Worm (Caenorhabditis elegans) whole organism, early embryonic: ENCODE measurements around the gene W02B12.11.

Experiments
- B0310.2 ChIP-seq: sonication (generic microtip); optimal IDR thresholded peaks from 2 replicates; lab custom pipeline; 2016; ENCODE audit warnings: mild to moderate bottlenecking, missing genetic modification characterization, missing compliant biosample characterization
- F13C5.2 ChIP-seq: sonication (generic microtip); optimal IDR thresholded peaks from 2 replicates; lab custom pipeline; 2017; ENCODE audit warnings: mild to moderate bottlenecking, missing genetic modification characterization, inconsistent platforms, missing compliant biosample characterization
- aly-1 ChIP-seq: sonication (generic microtip); optimal IDR thresholded peaks from 2 replicates; lab custom pipeline; 2016; ENCODE audit warnings: missing genetic modification characterization, missing compliant biosample characterization
- ama-1 ChIP-seq: fragments of 150-350 bp; optimal IDR thresholded peaks from 2 replicates; lab custom pipeline; 2014
- ceh-13 ChIP-seq: fragments of 200-800 bp; sonication (Bioruptor generic); optimal IDR thresholded peaks from 2 replicates; lab custom pipeline; 2018; ENCODE audit warnings: mild to moderate bottlenecking, missing genetic modification characterization, missing compliant biosample characterization
- ceh-36 ChIP-seq: sonication (generic microtip); optimal IDR thresholded peaks from 2 replicates; lab custom pipeline; 2016; ENCODE audit warnings: missing genetic modification characterization, inconsistent platforms, missing compliant biosample characterization
- ets-7 ChIP-seq: sonication (generic microtip); optimal IDR thresholded peaks from 2 replicates; lab custom pipeline; 2016; ENCODE audit warnings: missing genotype, missing genetic modification characterization, missing compliant biosample characterization
- flt-1 ChIP-seq: fragments of 200-800 bp; sonication (Bioruptor generic); IDR thresholded peaks from 2 replicates; pipeline ENCODE4 v1.3.6; 2022; ENCODE audit warnings: missing genetic modification characterization, missing compliant biosample characterization
- hmbx-1 ChIP-seq: sonication (generic microtip); optimal IDR thresholded peaks from 2 replicates; lab custom pipeline; 2016; ENCODE audit warnings: mild to moderate bottlenecking, missing genetic modification characterization, missing compliant biosample characterization
- hmg-4 ChIP-seq: fragments of 200-800 bp; sonication (Bioruptor generic); optimal IDR thresholded peaks from 2 replicates; lab custom pipeline; 2018; ENCODE audit warnings: mild to moderate bottlenecking, missing genetic modification characterization, missing compliant biosample characterization
- hnd-1 ChIP-seq: sonication (generic microtip); optimal IDR thresholded peaks from 2 replicates; lab custom pipeline; 2016; ENCODE audit warnings: missing genetic modification characterization, missing compliant biosample characterization
- pes-1 ChIP-seq: fragments of 200-800 bp; sonication (Bioruptor generic); IDR thresholded peaks from 2 replicates; pipeline ENCODE4 v1.3.6; 2022; ENCODE audit warnings: missing genetic modification reagents, missing genetic modification characterization, missing compliant biosample characterization
- scrt-1 ChIP-seq: fragments of 200-800 bp; sonication (Bioruptor generic); IDR thresholded peaks from 2 replicates; pipeline ENCODE4 v1.3.6; 2022; ENCODE audit warnings: missing genetic modification characterization, missing compliant biosample characterization
- sea-1 ChIP-seq: fragments of 200-800 bp; sonication (Bioruptor generic); conservative IDR thresholded peaks from 2 replicates; pipeline ENCODE4 v1.3.6; 2022; ENCODE audit warnings: missing genetic modification characterization, missing compliant biosample characterization
- tbx-11 ChIP-seq: fragments of 200-800 bp; sonication (Bioruptor generic); IDR thresholded peaks from 2 replicates; pipeline ENCODE4 v1.3.6; 2022; ENCODE audit warnings: missing genetic modification characterization, missing compliant biosample characterization
- tbx-37 ChIP-seq: fragments of 200-800 bp; sonication (Bioruptor generic); conservative IDR thresholded peaks from 2 replicates; pipeline ENCODE4 v1.3.6; 2022; ENCODE audit warnings: missing genetic modification reagents, missing genetic modification characterization, missing compliant biosample characterization
- tra-4 ChIP-seq: sonication (generic microtip); optimal IDR thresholded peaks from 2 replicates; lab custom pipeline; 2017; ENCODE audit warnings: missing genetic modification characterization, missing compliant biosample characterization

The W02B12.11 gene

DNA sequence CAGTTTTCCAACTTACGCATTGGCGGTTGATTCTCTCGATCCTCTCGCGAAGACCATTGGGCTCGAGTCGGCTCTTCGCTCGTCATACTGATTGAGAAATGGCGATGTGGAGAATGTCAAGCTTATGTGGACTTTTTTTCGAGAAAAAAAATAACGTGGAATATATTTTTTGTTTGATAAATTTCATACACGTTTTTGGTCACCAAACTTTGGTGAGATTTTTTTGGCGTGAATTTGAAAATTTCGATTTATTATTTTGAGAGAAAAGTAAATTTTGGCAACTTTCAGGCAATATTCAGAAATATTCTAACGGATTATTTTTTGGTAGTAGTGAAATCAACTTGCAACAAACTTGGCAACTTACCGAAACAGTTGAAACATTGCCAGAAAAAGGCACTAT is 5.4 kb downstream of the W02B12.11 start, which contains the start of gene W02B12.12:
Gene W02B12.12 (minus strand): TSS at position 101 of the 400 bp plus-strand sequence.
- TF ChIP-seq hmbx-1, result no peak
- no peak for TF ChIP-seq tbx-11 (GFP tag; lab: Robert Waterston, UW)

DNA sequence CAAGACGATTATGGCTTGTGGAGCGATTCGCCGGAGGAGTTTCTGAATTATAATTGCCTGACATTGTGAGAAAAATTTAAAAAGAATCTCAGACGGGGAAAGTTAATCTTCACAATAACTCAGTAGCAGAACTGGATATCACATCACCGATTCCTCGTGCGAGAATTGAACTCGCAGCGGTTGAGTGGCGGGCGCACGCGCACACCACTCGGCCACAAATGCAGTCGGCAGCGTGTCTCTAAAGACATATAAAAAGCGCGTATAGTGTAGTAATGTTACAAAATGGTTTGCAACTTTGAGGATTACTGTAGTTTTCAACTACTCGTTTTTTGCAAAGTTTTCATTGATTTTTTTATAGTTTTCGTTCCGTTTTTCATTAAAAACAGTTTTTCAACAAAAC is 10.9 kb downstream of the W02B12.11 start:
- TF ChIP-seq scrt-1 (GFP tag; lab: Robert Waterston, UW) (peak; percentile 95), tbx-11 (GFP tag; lab: Robert Waterston, UW) (peak; percentile 96), ceh-13 (GFP tag; lab: Kevin White, UChicago) (peak; percentile 93), hmg-4 (GFP tag; lab: Kevin White, UChicago) (peak; percentile 98), sea-1 (GFP tag; lab: Robert Waterston, UW) (peak; percentile 97), flt-1 (GFP tag; lab: Robert Waterston, UW) (peak; percentile 97), ceh-36 (tag; lab: Kevin White, UChicago) (peak; percentile 97), hmbx-1 (peak; percentile 89), ets-7 (tag; lab: Kevin White, UChicago) (peak; percentile 89), hnd-1 (peak; percentile 94), B0310.2 (tag; lab: Kevin White, UChicago) (peak; percentile 97), ama-1 (lab: Kevin White, UChicago) (no peak), tbx-37 (peak; percentile 98), pes-1 (GFP tag; lab: Robert Waterston, UW) (peak; percentile 97), tra-4 (tag; lab: Kevin White, UChicago) (peak; percentile 93), aly-1 (tag; lab: Kevin White, UChicago) (peak; percentile 97), F13C5.2 (tag; lab: Kevin White, UChicago) (peak; percentile 97)

DNA sequence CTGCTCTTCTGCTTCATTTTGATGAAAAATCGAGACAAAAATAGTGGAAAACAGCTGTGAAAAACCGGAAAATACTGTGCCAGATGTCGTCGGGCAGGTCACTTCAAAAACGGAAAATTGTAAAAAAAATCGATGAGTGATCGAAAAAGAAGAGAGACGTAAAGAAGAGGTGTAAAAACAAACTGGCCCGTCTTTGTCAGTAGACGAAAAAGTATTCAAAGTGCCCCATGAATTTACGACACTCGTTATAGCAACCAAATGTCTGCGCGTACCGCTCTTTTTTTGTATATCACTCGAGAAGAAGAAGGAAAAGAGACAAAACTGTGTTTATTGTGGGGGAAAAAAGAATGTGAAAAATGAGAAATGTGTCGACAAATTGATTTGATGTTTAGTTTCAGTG is 11.5 kb downstream of the W02B12.11 start, which contains the start of gene twk-5:
Gene twk-5 (minus strand): TSS at position 101 of the 400 bp plus-strand sequence.
- no peak for TF ChIP-seq ets-7 (tag; lab: Kevin White, UChicago)
- no peak for TF ChIP-seq ama-1 (lab: Kevin White, UChicago)
- TF ChIP-seq pes-1 (GFP tag; lab: Robert Waterston, UW), result no peak
- no peak for TF ChIP-seq hmg-4 (GFP tag; lab: Kevin White, UChicago)
- no peak for TF ChIP-seq F13C5.2 (tag; lab: Kevin White, UChicago)
- TF ChIP-seq flt-1 (GFP tag; lab: Robert Waterston, UW), result no peak
- no peak for TF ChIP-seq ceh-13 (GFP tag; lab: Kevin White, UChicago)
- TF ChIP-seq ceh-36 (tag; lab: Kevin White, UChicago), result no peak
- no peak for TF ChIP-seq sea-1 (GFP tag; lab: Robert Waterston, UW)
- no peak for TF ChIP-seq tra-4 (tag; lab: Kevin White, UChicago)
- TF ChIP-seq aly-1 (tag; lab: Kevin White, UChicago), result no peak

DNA sequence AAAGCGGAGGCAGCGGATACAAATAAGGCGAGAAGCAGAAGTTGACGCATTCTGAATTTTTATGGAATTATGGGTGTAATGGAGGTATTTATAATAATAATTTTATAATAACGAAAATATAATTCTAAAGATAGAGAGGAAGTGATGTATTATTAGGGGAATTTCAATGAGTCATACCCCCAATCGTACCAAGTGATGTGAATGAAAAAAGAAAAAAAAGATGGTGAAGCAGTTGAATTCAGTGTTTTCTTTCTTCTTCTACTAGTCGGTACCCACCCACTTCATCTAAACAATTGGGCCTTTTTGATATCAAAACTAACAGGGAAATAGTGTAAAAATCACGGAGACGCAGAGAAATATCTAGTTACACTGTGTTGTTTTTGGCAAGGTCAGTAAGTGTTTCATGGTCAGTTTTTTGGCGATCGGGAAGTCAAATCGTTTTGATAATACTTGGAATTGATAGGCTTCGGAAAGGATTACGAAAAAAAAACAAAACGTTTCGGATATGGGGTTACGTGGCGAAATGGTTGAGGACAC is 13.1 kb downstream of the W02B12.11 start, which contains the start of gene ttr-18:
Gene ttr-18 (minus strand): TSS at position 51 of the 537 bp plus-strand sequence.
- no peak for TF ChIP-seq pes-1 (GFP tag; lab: Robert Waterston, UW)
- no peak for TF ChIP-seq scrt-1 (GFP tag; lab: Robert Waterston, UW)
- TF ChIP-seq sea-1 (GFP tag; lab: Robert Waterston, UW), result no peak
- TF ChIP-seq tbx-37, result no peak
- TF ChIP-seq hnd-1, result no peak
- TF ChIP-seq ceh-36 (tag; lab: Kevin White, UChicago), result no peak
- TF ChIP-seq tra-4 (tag; lab: Kevin White, UChicago), result no peak
- no peak for TF ChIP-seq aly-1 (tag; lab: Kevin White, UChicago)
- no peak for TF ChIP-seq F13C5.2 (tag; lab: Kevin White, UChicago)
- TF ChIP-seq hmg-4 (GFP tag; lab: Kevin White, UChicago), result no peak
- no peak for TF ChIP-seq ama-1 (lab: Kevin White, UChicago)
- TF ChIP-seq hmbx-1, result no peak
- TF ChIP-seq flt-1 (GFP tag; lab: Robert Waterston, UW), result no peak
- TF ChIP-seq B0310.2 (tag; lab: Kevin White, UChicago), result no peak
- TF ChIP-seq ets-7 (tag; lab: Kevin White, UChicago), result no peak
- no peak for TF ChIP-seq ceh-13 (GFP tag; lab: Kevin White, UChicago)
- no peak for TF ChIP-seq tbx-11 (GFP tag; lab: Robert Waterston, UW)

DNA sequence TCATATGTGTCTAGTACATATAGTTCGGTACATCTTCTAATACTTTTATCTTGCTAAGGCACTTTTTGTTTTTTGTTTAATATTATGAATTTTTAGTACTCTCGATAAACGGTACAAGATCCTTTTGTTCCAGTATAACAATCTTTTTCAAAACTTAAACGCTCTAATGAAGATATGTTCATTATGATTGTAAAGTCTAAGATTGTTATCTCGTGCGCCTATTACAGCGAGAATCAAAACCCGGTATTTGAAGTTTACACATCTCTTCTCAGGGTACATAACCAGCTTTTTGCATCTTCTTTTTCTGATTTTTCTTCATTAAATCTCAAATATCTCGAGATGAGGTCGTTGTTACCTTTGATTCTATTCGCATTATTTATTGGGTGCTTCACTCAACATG is 14.3 kb downstream of the W02B12.11 start, which contains the start of gene B0334.13:
Gene B0334.13 (plus strand): TSS at position 301 of the 400 bp plus-strand sequence.
- TF ChIP-seq tra-4 (tag; lab: Kevin White, UChicago) (no peak), pes-1 (GFP tag; lab: Robert Waterston, UW) (no peak), flt-1 (GFP tag; lab: Robert Waterston, UW) (no peak), hnd-1 (no peak)

- TF ChIP-seq aly-1 (tag; lab: Kevin White, UChicago) (no peak), scrt-1 (GFP tag; lab: Robert Waterston, UW) (no peak), tra-4 (tag; lab: Kevin White, UChicago) (no peak), F13C5.2 (tag; lab: Kevin White, UChicago) (no peak), ama-1 (lab: Kevin White, UChicago) (no peak), hmbx-1 (no peak), hmg-4 (GFP tag; lab: Kevin White, UChicago) (no peak), ceh-13 (GFP tag; lab: Kevin White, UChicago) (no peak), pes-1 (GFP tag; lab: Robert Waterston, UW) (no peak), ets-7 (tag; lab: Kevin White, UChicago) (no peak), B0310.2 (tag; lab: Kevin White, UChicago) (no peak), tbx-11 (GFP tag; lab: Robert Waterston, UW) (no peak), hnd-1 (no peak), sea-1 (GFP tag; lab: Robert Waterston, UW) (no peak)
These were observed 19.2 kb downstream of the W02B12.11 start, which contains the start of gene hacl-1 for ce11 chrII:11492843-11493242. Gene hacl-1 (minus strand): TSS chrII:11492963.

DNA sequence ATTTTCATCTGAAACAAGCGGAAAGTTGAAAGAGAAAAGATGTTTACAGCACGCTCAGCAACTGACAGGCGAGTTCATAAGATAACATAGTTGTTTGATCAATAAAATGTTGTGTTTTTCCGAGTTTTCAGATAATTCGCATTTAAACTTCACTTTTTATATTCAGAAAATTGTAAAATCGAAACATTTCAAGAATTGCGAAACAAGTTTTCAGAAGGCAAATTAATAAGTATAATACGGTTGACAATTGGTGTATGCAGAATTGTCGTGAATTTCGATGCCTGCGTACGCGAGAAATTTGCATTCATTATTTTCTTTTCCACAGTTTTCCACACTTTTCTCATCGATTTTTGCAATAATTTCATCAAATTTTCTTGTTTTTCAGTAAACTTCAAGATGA is 21.6 kb downstream of the W02B12.11 start, which contains the start of the genes ooc-3 and B0334.4:
Gene ooc-3 (minus strand): TSS at position 15 of the 400 bp plus-strand sequence.
Gene B0334.4 (plus strand): TSS at position 386 of the 400 bp plus-strand sequence.
- TF ChIP-seq tbx-11 (GFP tag; lab: Robert Waterston, UW) (no peak), hmg-4 (GFP tag; lab: Kevin White, UChicago) (no peak), ama-1 (lab: Kevin White, UChicago) (no peak), ceh-36 (tag; lab: Kevin White, UChicago) (no peak), hmbx-1 (no peak), ceh-13 (GFP tag; lab: Kevin White, UChicago) (no peak)
